Worm (Caenorhabditis elegans) whole organism, young adult: ENCODE measurements around the gene sorf-1.

Experiments
- F23B12.7 ChIP-seq: sonication (generic microtip); optimal IDR thresholded peaks from 2 replicates; lab custom pipeline; 2017; ENCODE audit warnings: missing genetic modification characterization, mild to moderate bottlenecking, missing compliant biosample characterization, antibody characterized with exemption, moderate library complexity; ENCODE audit not compliant: insufficient read depth
- F52B5.7 ChIP-seq: sonication (generic microtip); optimal IDR thresholded peaks from 2 replicates; lab custom pipeline; 2016; ENCODE audit warnings: mild to moderate bottlenecking, missing genetic modification characterization, missing compliant biosample characterization
- F55B11.4 ChIP-seq: sonication (generic microtip); optimal IDR thresholded peaks from 2 replicates; lab custom pipeline; 2016; ENCODE audit warnings: missing compliant biosample characterization, missing genetic modification characterization, borderline replicate concordance; ENCODE audit not compliant: insufficient read depth
- K12H6.12 ChIP-seq: fragments of 200-800 bp; sonication (Bioruptor generic); optimal IDR thresholded peaks from 2 replicates; lab custom pipeline; 2018; ENCODE audit warnings: mild to moderate bottlenecking, missing genetic modification characterization, missing compliant biosample characterization
- Y53G8AR.9 ChIP-seq: fragments of 200-800 bp; sonication (Bioruptor generic); conservative IDR thresholded peaks from 2 replicates; pipeline ENCODE4 v1.3.6; 2022; ENCODE audit warnings: missing genetic modification reagents, missing genetic modification characterization, missing compliant biosample characterization
- aptf-2 ChIP-seq: fragments of 200-800 bp; sonication (Bioruptor generic); conservative IDR thresholded peaks from 2 replicates; pipeline ENCODE4 v1.3.6; 2022; ENCODE audit warnings: missing genetic modification reagents, missing genetic modification characterization, missing compliant biosample characterization
- aptf-3 ChIP-seq: fragments of 200-800 bp; sonication (Bioruptor generic); IDR thresholded peaks from 2 replicates; pipeline ENCODE4 v1.3.6; 2022; ENCODE audit warnings: missing genetic modification characterization, missing compliant biosample characterization
- atf-7 ChIP-seq: sonication (generic microtip); optimal IDR thresholded peaks from 2 replicates; lab custom pipeline; 2017; ENCODE audit warnings: mild to moderate bottlenecking, missing genetic modification characterization, missing compliant biosample characterization
- cebp-1 ChIP-seq, 2 experiments: fragments of 200-800 bp in 1 of 2; sonication (Bioruptor generic) in 1 of 2; sonication (generic microtip) in 1 of 2; IDR thresholded peaks in 1 of 2; optimal IDR thresholded peaks in 1 of 2; 2 replicates each; pipeline versions ENCODE4 v1.3.6 to Lab custom; 2017 to 2022; ENCODE audit warnings: missing compliant biosample characterization in 2 of 2, missing genetic modification characterization in 2 of 2, mild to moderate bottlenecking in 1 of 2, missing genetic modification reagents in 1 of 2, moderate library complexity in 1 of 2
- ceh-58 ChIP-seq: fragments of 200-800 bp; sonication (Bioruptor generic); IDR thresholded peaks from 2 replicates; pipeline ENCODE4 v1.3.6; 2022; ENCODE audit warnings: missing genetic modification characterization, missing compliant biosample characterization
- chd-7 ChIP-seq: sonication (generic microtip); optimal IDR thresholded peaks from 2 replicates; lab custom pipeline; 2016; ENCODE audit warnings: mild to moderate bottlenecking, missing genetic modification characterization, moderate library complexity, missing compliant biosample characterization
- egl-44 ChIP-seq: fragments of 200-800 bp; sonication (Bioruptor generic); IDR thresholded peaks from 2 replicates; pipeline ENCODE4 v1.3.6; 2022; ENCODE audit warnings: missing genetic modification reagents, missing genetic modification characterization, missing compliant biosample characterization
- ets-4 ChIP-seq: fragments of 200-800 bp; sonication (Bioruptor generic); optimal IDR thresholded peaks from 2 replicates; lab custom pipeline; 2018; ENCODE audit warnings: mild to moderate bottlenecking, missing genetic modification characterization, missing compliant biosample characterization
- gei-17 ChIP-seq: fragments of 200-800 bp; sonication (Bioruptor generic); optimal IDR thresholded peaks from 2 replicates; lab custom pipeline; 2018; ENCODE audit warnings: mild to moderate bottlenecking, missing genetic modification characterization, missing compliant biosample characterization
- him-1 ChIP-seq: sonication (generic microtip); optimal IDR thresholded peaks from 2 replicates; lab custom pipeline; 2016; ENCODE audit warnings: missing genotype, missing genetic modification reagents, missing genetic modification characterization, missing compliant biosample characterization
- hmg-1.2 ChIP-seq: fragments of 200-800 bp; sonication (Bioruptor generic); IDR thresholded peaks from 2 replicates; pipeline ENCODE4 v1.3.6; 2022; ENCODE audit warnings: missing genetic modification reagents, missing genetic modification characterization, missing compliant biosample characterization
- hsf-1 ChIP-seq: fragments of 200-800 bp; sonication (Bioruptor generic); IDR thresholded peaks from 2 replicates; pipeline ENCODE4 v1.3.6; 2022; ENCODE audit warnings: missing genetic modification reagents, missing genetic modification characterization, missing compliant biosample characterization
- lag-1 ChIP-seq: fragments of 200-800 bp; sonication (Bioruptor generic); IDR thresholded peaks from 2 replicates; pipeline ENCODE4 v1.3.6; 2022; ENCODE audit warnings: missing genetic modification reagents, missing genetic modification characterization, missing compliant biosample characterization
- let-526 ChIP-seq: fragments of 200-800 bp; sonication (Bioruptor generic); IDR thresholded peaks from 2 replicates; pipeline ENCODE4 v1.3.6; 2022; ENCODE audit warnings: missing genetic modification reagents, missing genetic modification characterization, missing compliant biosample characterization
- lin-54 ChIP-seq: fragments of 200-800 bp; sonication (Bioruptor generic); optimal IDR thresholded peaks from 2 replicates; lab custom pipeline; 2018; ENCODE audit warnings: mild to moderate bottlenecking, missing genetic modification characterization, missing compliant biosample characterization
- lsy-27 ChIP-seq: sonication (generic microtip); optimal IDR thresholded peaks from 2 replicates; lab custom pipeline; 2017; ENCODE audit warnings: missing genetic modification characterization, mild to moderate bottlenecking, missing compliant biosample characterization, antibody characterized with exemption, missing genotype, borderline replicate concordance; ENCODE audit not compliant: insufficient read depth
- madf-6 ChIP-seq: fragments of 200-800 bp; sonication (Bioruptor generic); IDR thresholded peaks from 2 replicates; pipeline ENCODE4 v1.3.6; 2022; ENCODE audit warnings: missing genetic modification reagents, missing genetic modification characterization, missing compliant biosample characterization
- mxl-1 ChIP-seq: sonication (generic microtip); optimal IDR thresholded peaks from 2 replicates; lab custom pipeline; 2016; ENCODE audit warnings: missing genetic modification characterization, missing compliant biosample characterization
- nhr-120 ChIP-seq: fragments of 200-800 bp; sonication (Bioruptor generic); IDR thresholded peaks from 2 replicates; pipeline ENCODE4 v1.3.6; 2022; ENCODE audit warnings: missing genetic modification characterization, missing compliant biosample characterization
- nhr-179 ChIP-seq: sonication (generic microtip); optimal IDR thresholded peaks from 2 replicates; lab custom pipeline; 2016; ENCODE audit warnings: mild to moderate bottlenecking, missing genetic modification characterization, missing compliant biosample characterization
- nhr-80 ChIP-seq: sonication (generic microtip); optimal IDR thresholded peaks from 2 replicates; lab custom pipeline; 2016; ENCODE audit warnings: missing genetic modification characterization, missing compliant biosample characterization
- rcor-1 ChIP-seq: fragments of 200-800 bp; sonication (Bioruptor generic); IDR thresholded peaks from 2 replicates; pipeline ENCODE4 v1.3.6; 2022; ENCODE audit warnings: missing genetic modification reagents, missing genetic modification characterization, missing compliant biosample characterization
- repo-1 ChIP-seq: sonication (generic microtip); optimal IDR thresholded peaks from 2 replicates; lab custom pipeline; 2017; ENCODE audit warnings: mild to moderate bottlenecking, missing genetic modification characterization, missing compliant biosample characterization
- sptf-2 ChIP-seq: fragments of 200-800 bp; sonication (Bioruptor generic); optimal IDR thresholded peaks from 2 replicates; lab custom pipeline; 2018; ENCODE audit warnings: mild to moderate bottlenecking, missing genetic modification characterization, missing compliant biosample characterization
- tbx-9 ChIP-seq: sonication (generic microtip); optimal IDR thresholded peaks from 2 replicates; lab custom pipeline; 2016; ENCODE audit warnings: borderline replicate concordance, missing genetic modification characterization, inconsistent platforms, missing compliant biosample characterization
- tlf-1 ChIP-seq: fragments of 200-800 bp; sonication (Bioruptor generic); optimal IDR thresholded peaks from 2 replicates; lab custom pipeline; 2018; ENCODE audit warnings: mild to moderate bottlenecking, missing genetic modification characterization, missing compliant biosample characterization
- ztf-26 ChIP-seq: sonication (generic microtip); optimal IDR thresholded peaks from 2 replicates; lab custom pipeline; 2017; ENCODE audit warnings: missing genetic modification characterization, missing compliant biosample characterization

The sorf-1 gene

DNA sequence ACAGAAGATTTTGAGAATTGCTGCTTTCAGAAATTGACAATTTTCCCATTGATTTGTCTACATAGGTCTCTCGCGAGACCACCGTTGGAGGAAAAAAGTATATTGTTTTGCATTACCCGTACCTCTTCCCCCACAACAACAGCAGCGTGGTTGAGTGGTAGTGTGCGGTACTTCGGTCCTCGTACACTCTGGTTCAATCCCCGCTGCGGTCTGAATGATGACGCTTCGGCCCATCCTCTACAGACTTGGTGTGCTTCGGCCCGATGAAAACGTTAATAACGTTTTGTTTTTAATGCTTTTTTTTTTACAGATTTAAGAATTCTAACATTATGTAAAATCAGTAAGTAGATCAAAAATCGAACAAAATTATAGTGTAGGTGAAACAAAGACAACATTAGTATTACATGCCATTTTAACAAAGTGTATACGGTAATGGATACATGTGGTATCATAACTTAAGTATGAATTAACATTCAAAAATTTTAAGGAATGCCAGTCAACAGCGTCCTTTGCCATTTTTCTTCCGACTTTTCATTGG, 31.1 kb downstream of the sorf-1 start, which contains the start of gene ZK816.3 (continued):
- TF ChIP-seq hmg-1.2 (GFP tag; lab: Robert Waterston, UW) (peak; percentile 51), sptf-2 (GFP tag; lab: Kevin White, UChicago) (no peak), him-1 (peak; percentile 78), gei-17 (no peak), lsy-27 (tag; lab: Kevin White, UChicago) (no peak), mxl-1 (tag; lab: Kevin White, UChicago) (peak; percentile 2)

- TF ChIP-seq let-526 (GFP tag; lab: Robert Waterston, UW) (no peak), Y53G8AR.9 (GFP tag; lab: Robert Waterston, UW) (no peak), nhr-120 (no peak)
These were observed 35.3 kb downstream of the sorf-1 start for ce11 chrX:3343620-3344197.

DNA sequence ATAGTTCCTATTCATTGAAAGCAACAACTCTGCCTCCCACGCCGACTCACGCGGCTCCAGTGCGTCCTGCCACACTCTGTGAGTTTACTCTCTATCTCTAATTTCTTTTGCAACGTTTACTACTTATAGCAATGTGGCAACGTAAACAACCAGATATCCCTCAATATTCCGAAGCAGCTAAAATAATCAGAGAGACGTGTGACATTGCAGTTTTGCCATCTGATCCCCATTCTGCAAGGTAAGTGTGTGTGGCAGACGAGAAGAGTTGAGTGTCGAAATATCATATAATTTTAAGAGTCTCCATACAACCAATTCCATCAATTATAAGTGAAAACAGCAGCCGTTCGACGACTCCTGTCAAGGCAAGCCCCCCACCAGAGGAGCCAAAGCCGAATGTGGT, 39.2 kb downstream of the sorf-1 start:
- TF ChIP-seq chd-7, result no peak
- no peak for TF ChIP-seq cebp-1 (GFP tag; IDR thresholded peaks at IDR 0.05; lab: Robert Waterston, UW)
- no peak for TF ChIP-seq cebp-1 (tag; optimal IDR thresholded peaks at IDR 0.05; lab: Kevin White, UChicago)
- no peak for TF ChIP-seq atf-7 (tag; lab: Kevin White, UChicago)
- no peak for TF ChIP-seq Y53G8AR.9 (GFP tag; lab: Robert Waterston, UW)
- TF ChIP-seq repo-1 (tag; lab: Kevin White, UChicago), result no peak
- TF ChIP-seq F55B11.4 (tag; lab: Kevin White, UChicago), result no peak

DNA sequence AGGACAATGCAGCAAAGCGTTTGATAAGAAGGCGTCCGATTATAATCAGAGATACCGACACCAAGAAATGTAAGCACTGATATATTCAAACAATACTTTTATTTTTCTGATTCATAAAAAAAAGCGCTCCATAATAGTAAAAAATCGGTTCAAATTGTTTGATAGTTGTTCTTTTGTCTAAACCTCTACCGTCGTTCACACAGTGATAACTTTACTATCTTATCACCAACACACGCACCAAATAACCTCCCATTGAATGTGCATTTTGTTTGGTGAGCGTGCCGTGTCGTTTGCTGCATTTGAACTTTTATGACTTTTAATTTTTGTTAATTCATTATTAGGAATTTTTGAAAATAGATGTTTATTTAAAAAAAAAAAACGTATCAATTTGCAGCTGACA, 44.9 kb downstream of the sorf-1 start:
- TF ChIP-seq rcor-1 (GFP tag; lab: Robert Waterston, UW) (no peak), nhr-80 (peak; percentile 78)

DNA sequence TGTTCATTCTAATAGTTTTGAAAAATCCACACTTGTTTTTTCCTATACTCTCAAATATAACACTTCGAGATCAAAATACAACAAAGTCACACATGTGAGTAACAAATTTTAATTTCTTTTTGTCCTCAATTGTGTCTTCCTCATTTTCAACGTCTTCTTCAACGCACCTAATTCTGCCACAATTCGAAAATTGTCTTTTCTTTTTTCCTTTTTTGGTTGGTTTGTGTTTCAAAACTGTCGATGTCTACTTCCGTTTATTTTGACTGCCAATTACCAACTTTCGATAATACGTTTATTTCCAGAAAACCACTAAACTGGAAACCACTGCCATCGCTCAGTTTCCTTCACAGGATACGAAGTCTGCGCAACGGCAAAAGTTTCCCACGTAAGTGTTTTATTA, 46.2 kb downstream of the sorf-1 start, which contains the start of gene F11D5.1:
Gene F11D5.1, plus strand, starts transcription at position 301 of the 400 bp plus-strand sequence.
- TF ChIP-seq tbx-9 (tag; lab: Kevin White, UChicago) (no peak), egl-44 (GFP tag; lab: Robert Waterston, UW) (no peak), lin-54 (GFP tag; lab: Kevin White, UChicago) (no peak), him-1 (no peak), tlf-1 (GFP tag; lab: Kevin White, UChicago) (no peak), F23B12.7 (tag; lab: Kevin White, UChicago) (no peak), K12H6.12 (no peak), lag-1 (no peak), nhr-179 (no peak), F52B5.7 (no peak), aptf-2 (GFP tag; lab: Robert Waterston, UW) (no peak), ceh-58 (no peak), aptf-3 (GFP tag; lab: Robert Waterston, UW) (no peak), hsf-1 (GFP tag; lab: Robert Waterston, UW) (no peak), Y53G8AR.9 (GFP tag; lab: Robert Waterston, UW) (no peak), ets-4 (no peak), madf-6 (GFP tag; lab: Robert Waterston, UW) (no peak), ztf-26 (tag; lab: Kevin White, UChicago) (no peak)
